Fruit fly (Drosophila melanogaster) whole organism, embryonic: ENCODE measurements around the gene mRpS31.

Experiments
- Adf1 ChIP-seq: fragments of 200-800 bp; sonication (Bioruptor generic); IDR thresholded peaks from 2 replicates; pipeline ENCODE4 v1.3.6; 2022; ENCODE audit warnings: missing biosample characterization, missing genetic modification characterization
- B-H2 ChIP-seq: fragments of 200-800 bp; sonication (Bioruptor generic); optimal IDR thresholded peaks from 2 replicates; lab custom pipeline; 2018; ENCODE audit warnings: missing biosample characterization, mild to moderate bottlenecking, missing genetic modification characterization
- CG12104 ChIP-seq: fragments of 200-800 bp; sonication (Bioruptor generic); optimal IDR thresholded peaks from 3 replicates; lab custom pipeline; 2016; ENCODE audit warnings: missing biosample characterization, missing genetic modification characterization
- CG12299 ChIP-seq: fragments of 200-800 bp; sonication (Bioruptor generic); optimal IDR thresholded peaks from 2 replicates; lab custom pipeline; 2018; ENCODE audit warnings: missing biosample characterization, mild to moderate bottlenecking, missing genetic modification characterization
- CG12942 ChIP-seq: fragments of 200-800 bp; sonication (Bioruptor generic); optimal IDR thresholded peaks from 3 replicates; lab custom pipeline; 2016; ENCODE audit warnings: missing biosample characterization, missing genetic modification characterization
- CG13123 ChIP-seq: fragments of 200-800 bp; sonication (Bioruptor generic); optimal IDR thresholded peaks from 2 replicates; lab custom pipeline; 2016; ENCODE audit warnings: missing biosample characterization, missing genetic modification characterization
- CG13424 ChIP-seq: fragments of 200-800 bp; sonication (Bioruptor generic); optimal IDR thresholded peaks from 2 replicates; lab custom pipeline; 2019; ENCODE audit warnings: missing biosample characterization, mild to moderate bottlenecking, missing genetic modification characterization, moderate library complexity
- CG14014 ChIP-seq: fragments of 200-800 bp; sonication (Bioruptor generic); IDR thresholded peaks from 2 replicates; pipeline ENCODE4 v1.3.6; 2022; ENCODE audit warnings: missing biosample characterization, missing genetic modification characterization
- CG14965 ChIP-seq: fragments of 200-800 bp; sonication (Bioruptor generic); optimal IDR thresholded peaks from 2 replicates; lab custom pipeline; 2016; ENCODE audit warnings: missing biosample characterization, missing genetic modification characterization, borderline replicate concordance
- CG1602 ChIP-seq: fragments of 200-800 bp; sonication (Bioruptor generic); optimal IDR thresholded peaks from 3 replicates; lab custom pipeline; 2016; ENCODE audit warnings: missing biosample characterization, missing genetic modification characterization
- CG2199 ChIP-seq: fragments of 200-800 bp; sonication (Bioruptor generic); IDR thresholded peaks from 3 replicates; pipeline ENCODE4 v1.3.6; 2022; ENCODE audit warnings: missing biosample characterization, missing genetic modification characterization
- CG31365 ChIP-seq: fragments of 200-800 bp; sonication (Bioruptor generic); optimal IDR thresholded peaks from 2 replicates; lab custom pipeline; 2018; ENCODE audit warnings: missing biosample characterization, mild to moderate bottlenecking, missing genetic modification characterization
- CG5180 ChIP-seq: fragments of 200-800 bp; sonication (Bioruptor generic); optimal IDR thresholded peaks from 3 replicates; lab custom pipeline; 2017; ENCODE audit warnings: missing biosample characterization, missing genetic modification characterization, mild to moderate bottlenecking, moderate library complexity, missing genetic modification reagents
- CG5953 ChIP-seq: fragments of 200-800 bp; sonication (Bioruptor generic); IDR thresholded peaks from 2 replicates; pipeline ENCODE4 v1.3.6; 2022; ENCODE audit warnings: missing biosample characterization, missing genetic modification characterization
- CG6683 ChIP-seq: fragments of 200-800 bp; sonication (Bioruptor generic); optimal IDR thresholded peaks from 2 replicates; lab custom pipeline; 2017; ENCODE audit warnings: missing biosample characterization, mild to moderate bottlenecking, missing genetic modification characterization, missing genetic modification reagents
- CG6854 ChIP-seq: fragments of 200-800 bp; sonication (Bioruptor generic); optimal IDR thresholded peaks from 3 replicates; lab custom pipeline; 2017; ENCODE audit warnings: missing biosample characterization, mild to moderate bottlenecking, missing genetic modification characterization
- CG7786 ChIP-seq: fragments of 200-800 bp; sonication (Bioruptor generic); optimal IDR thresholded peaks from 2 replicates; lab custom pipeline; 2016; ENCODE audit warnings: missing biosample characterization, missing genetic modification characterization
- CG8290 ChIP-seq, 3 experiments: fragments of 200-800 bp; sonication (Bioruptor generic); optimal IDR thresholded peaks; 2 replicates each; lab custom pipeline; 2016 to 2019; ENCODE audit warnings: missing biosample characterization in 3 of 3, missing genetic modification characterization in 3 of 3, mild to moderate bottlenecking in 2 of 3, moderate library complexity in 1 of 3
- CG8765 ChIP-seq: fragments of 200-800 bp; sonication (Bioruptor generic); IDR thresholded peaks from 2 replicates; pipeline ENCODE4 v1.3.6; 2022; ENCODE audit warnings: missing biosample characterization, missing genetic modification characterization
- CHES-1-like ChIP-seq: fragments of 200-800 bp; sonication (Bioruptor generic); optimal IDR thresholded peaks from 2 replicates; lab custom pipeline; 2016; ENCODE audit warnings: missing biosample characterization, missing genetic modification characterization
- CrebB ChIP-seq: fragments of 200-800 bp; sonication (Bioruptor generic); optimal IDR thresholded peaks from 3 replicates; lab custom pipeline; 2018; ENCODE audit warnings: missing biosample characterization, mild to moderate bottlenecking, missing genetic modification characterization
- Doc3 ChIP-seq: fragments of 200-800 bp; sonication (Bioruptor generic); IDR thresholded peaks from 3 replicates; pipeline ENCODE4 v1.3.6; 2022; ENCODE audit warnings: missing biosample characterization, missing genetic modification characterization; ENCODE audit not compliant: partially characterized antibody
- GATAe ChIP-seq: fragments of 200-800 bp; sonication (Bioruptor generic); conservative IDR thresholded peaks from 2 replicates; pipeline ENCODE4 v1.3.6; 2022; ENCODE audit warnings: missing biosample characterization, missing genetic modification characterization
- HmgD ChIP-seq: fragments of 200-800 bp; sonication (Bioruptor generic); optimal IDR thresholded peaks from 3 replicates; lab custom pipeline; 2016; ENCODE audit warnings: missing biosample characterization, missing genetic modification characterization
- Lim3 ChIP-seq: fragments of 200-800 bp; sonication (Bioruptor generic); IDR thresholded peaks from 2 replicates; pipeline ENCODE4 v1.3.6; 2022; ENCODE audit warnings: missing biosample characterization, missing genetic modification characterization
- MBD-R2 ChIP-seq: fragments of 200-800 bp; sonication (Bioruptor generic); IDR thresholded peaks from 2 replicates; pipeline ENCODE4 v1.3.6; 2022; ENCODE audit warnings: missing biosample characterization, missing genetic modification characterization
- Mrtf ChIP-seq: fragments of 200-800 bp; sonication (Bioruptor generic); IDR thresholded peaks from 3 replicates; pipeline ENCODE4 v1.3.6; 2022; ENCODE audit warnings: missing biosample characterization, missing genetic modification characterization
- Myb ChIP-seq: fragments of 200-800 bp; sonication (Bioruptor generic); optimal IDR thresholded peaks from 2 replicates; lab custom pipeline; 2016; ENCODE audit warnings: missing biosample characterization, missing genetic modification characterization
- Nf-YC ChIP-seq: fragments of 200-800 bp; optimal IDR thresholded peaks from 3 replicates; lab custom pipeline; 2019; ENCODE audit warnings: missing biosample characterization, mild to moderate bottlenecking, missing genetic modification characterization, moderate library complexity
- PHDP ChIP-seq: fragments of 200-800 bp; sonication (Bioruptor generic); optimal IDR thresholded peaks from 3 replicates; lab custom pipeline; 2018; ENCODE audit warnings: missing biosample characterization, mild to moderate bottlenecking, missing genetic modification characterization, moderate library complexity
- bcd ChIP-seq: fragments of 200-800 bp; sonication (Bioruptor generic); optimal IDR thresholded peaks from 2 replicates; lab custom pipeline; 2017; ENCODE audit warnings: missing biosample characterization, mild to moderate bottlenecking, missing genetic modification characterization
- chif ChIP-seq, 2 experiments: fragments of 200-800 bp; sonication (Bioruptor generic); optimal IDR thresholded peaks; 3 replicates each; lab custom pipeline; 2016; ENCODE audit warnings: missing biosample characterization in 2 of 2, missing genetic modification characterization in 2 of 2
- chm ChIP-seq: fragments of 200-800 bp; sonication (Bioruptor generic); IDR thresholded peaks from 2 replicates; pipeline ENCODE4 v1.3.6; 2022; ENCODE audit warnings: missing biosample characterization, missing genetic modification characterization
- dati ChIP-seq: fragments of 200-800 bp; sonication (Bioruptor generic); IDR thresholded peaks from 2 replicates; pipeline ENCODE4 v1.3.6; 2022; ENCODE audit warnings: missing biosample characterization, missing genetic modification characterization
- disco-r ChIP-seq: fragments of 200-800 bp; sonication (Bioruptor generic); optimal IDR thresholded peaks from 2 replicates; lab custom pipeline; 2016; ENCODE audit warnings: missing biosample characterization, missing genetic modification characterization
- fd102C ChIP-seq: fragments of 200-800 bp; sonication (Bioruptor generic); optimal IDR thresholded peaks from 2 replicates; lab custom pipeline; 2018; ENCODE audit warnings: missing biosample characterization, mild to moderate bottlenecking, missing genetic modification characterization, moderate library complexity
- fd64A ChIP-seq: fragments of 200-800 bp; sonication (Bioruptor generic); optimal IDR thresholded peaks from 3 replicates; lab custom pipeline; 2018; ENCODE audit warnings: missing biosample characterization, mild to moderate bottlenecking, missing genetic modification characterization
- gsb-n ChIP-seq: fragments of 200-800 bp; sonication (Bioruptor generic); optimal IDR thresholded peaks from 3 replicates; lab custom pipeline; 2018; ENCODE audit warnings: missing biosample characterization, mild to moderate bottlenecking, missing genetic modification characterization
- her ChIP-seq: fragments of 200-800 bp; sonication (Bioruptor generic); optimal IDR thresholded peaks from 2 replicates; lab custom pipeline; 2016; ENCODE audit warnings: missing biosample characterization, missing genetic modification characterization
- ken ChIP-seq: fragments of 200-800 bp; sonication (Bioruptor generic); IDR thresholded peaks from 3 replicates; pipeline ENCODE4 v1.3.6; 2022; ENCODE audit warnings: missing biosample characterization, missing genetic modification characterization
- lab ChIP-seq: fragments of 200-800 bp; sonication (Bioruptor generic); optimal IDR thresholded peaks from 3 replicates; lab custom pipeline; 2017; ENCODE audit warnings: missing biosample characterization, missing genetic modification characterization, mild to moderate bottlenecking, moderate library complexity, missing genetic modification reagents
- lilli ChIP-seq: fragments of 200-800 bp; sonication (Bioruptor generic); optimal IDR thresholded peaks from 3 replicates; lab custom pipeline; 2016; ENCODE audit warnings: missing biosample characterization, missing genetic modification characterization
- mirr ChIP-seq: fragments of 200-800 bp; sonication (Bioruptor generic); optimal IDR thresholded peaks from 3 replicates; lab custom pipeline; 2018; ENCODE audit warnings: missing biosample characterization, mild to moderate bottlenecking, missing genetic modification characterization
- nerfin-2 ChIP-seq: fragments of 200-800 bp; sonication (Bioruptor generic); IDR thresholded peaks from 2 replicates; pipeline ENCODE4 v1.3.6; 2022; ENCODE audit warnings: missing biosample characterization, missing genetic modification characterization; ENCODE audit not compliant: partially characterized antibody
- pfk ChIP-seq: fragments of 200-800 bp; sonication (Bioruptor generic); optimal IDR thresholded peaks from 2 replicates; lab custom pipeline; 2018; ENCODE audit warnings: missing biosample characterization, mild to moderate bottlenecking, missing genetic modification characterization, moderate library complexity
- row ChIP-seq: fragments of 200-800 bp; sonication (Bioruptor generic); IDR thresholded peaks from 3 replicates; pipeline ENCODE4 v1.3.6; 2022; ENCODE audit warnings: missing biosample characterization, missing genetic modification characterization
- run ChIP-seq: fragments of 200-800 bp; sonication (Bioruptor generic); optimal IDR thresholded peaks from 3 replicates; lab custom pipeline; 2018; ENCODE audit warnings: missing biosample characterization, mild to moderate bottlenecking, missing genetic modification characterization
- seq ChIP-seq: fragments of 200-800 bp; sonication (Bioruptor generic); IDR thresholded peaks from 2 replicates; pipeline ENCODE4 v1.3.6; 2022; ENCODE audit warnings: missing biosample characterization, missing genetic modification characterization
- ttk ChIP-seq: fragments of 200-800 bp; sonication (Bioruptor generic); IDR thresholded peaks from 2 replicates; pipeline ENCODE4 v2.1.2; 2022; ENCODE audit warnings: missing biosample characterization, missing genetic modification characterization
- unc-4 ChIP-seq: fragments of 200-800 bp; sonication (Bioruptor generic); IDR thresholded peaks from 2 replicates; pipeline ENCODE4 v1.3.6; 2022; ENCODE audit warnings: missing biosample characterization, missing genetic modification characterization; ENCODE audit not compliant: partially characterized antibody

The mRpS31 gene

dm6 chr3L:16021064-16021683 lies 16.2 kb downstream of the mRpS31 start (continued):
- TF ChIP-seq CG14965 (no peak), chif (GFP tag; optimal IDR thresholded peaks at IDR 0.05; lab: Kevin White, UChicago) (peak; percentile 35 to 82), her (GFP tag; lab: Kevin White, UChicago) (peak; percentile 28), gsb-n (tag; lab: Kevin White, UChicago) (peak; percentile 72), unc-4 (GFP tag; lab: Robert Waterston, UW) (no peak), CG5953 (GFP tag; lab: Robert Waterston, UW) (no peak), CG12942 (peak; percentile 20), fd64A (GFP tag; lab: Kevin White, UChicago) (no peak), nerfin-2 (GFP tag; lab: Robert Waterston, UW) (no peak), dati (GFP tag; lab: Robert Waterston, UW) (no peak), PHDP (tag; lab: Kevin White, UChicago) (no peak), CG5180 (GFP tag; lab: Kevin White, UChicago) (no peak), mirr (GFP tag; lab: Kevin White, UChicago) (no peak), fd102C (GFP tag; lab: Kevin White, UChicago) (peak; percentile 87), B-H2 (GFP tag; lab: Kevin White, UChicago) (no peak), pfk (GFP tag; lab: Kevin White, UChicago) (no peak), CG8290 (GFP tag; optimal IDR thresholded peaks at IDR 0.05; lab: Kevin White, UChicago) (peak; percentile 14), CG8290 (tag; optimal IDR thresholded peaks at IDR 0.05; lab: Kevin White, UChicago) (peak; percentile 30 to 31), CG13424 (tag; lab: Kevin White, UChicago) (peak; percentile 46), Lim3 (GFP tag; lab: Robert Waterston, UW) (no peak), CG6683 (GFP tag; lab: Kevin White, UChicago) (no peak), CG8765 (peak; percentile 84), CHES-1-like (GFP tag; lab: Kevin White, UChicago) (peak; percentile 22), MBD-R2 (GFP tag; lab: Robert Waterston, UW) (no peak), CG7786 (GFP tag; lab: Kevin White, UChicago) (peak; percentile 33), Mrtf (GFP tag; lab: Robert Waterston, UW) (no peak; the same call in 2 of the 3 replicates), bcd (GFP tag; lab: Kevin White, UChicago) (peak; percentile 23), CG1602 (GFP tag; lab: Kevin White, UChicago) (peak; percentile 48), seq (GFP tag; lab: Robert Waterston, UW) (no peak), run (tag; lab: Kevin White, UChicago) (no peak), CG14014 (no peak), row (GFP tag; lab: Robert Waterston, UW) (peak; percentile 50), Nf-YC (no peak), CG12299 (tag; lab: Kevin White, UChicago) (no peak), CG2199 (GFP tag; lab: Robert Waterston, UW) (no peak), CG31365 (tag; lab: Kevin White, UChicago) (no peak), CG6854 (no peak), ken (peak; percentile 23; the same call in 1 of the 3 replicates), HmgD (GFP tag; lab: Kevin White, UChicago) (no peak), CG12104 (no peak), CrebB (tag; lab: Kevin White, UChicago) (no peak), chm (GFP tag; lab: Robert Waterston, UW) (peak; percentile 54; the same call in 1 of the 2 replicates), GATAe (GFP tag; lab: Robert Waterston, UW) (no peak), disco-r (GFP tag; lab: Kevin White, UChicago) (peak; percentile 16), ttk (GFP tag; lab: Robert Waterston, UW) (0 out of 2 replicates have a peak, but pooled peaks have one; percentile 16), Doc3 (no peak), CG13123 (GFP tag; lab: Kevin White, UChicago) (no peak), Adf1 (GFP tag; lab: Robert Waterston, UW) (no peak), Myb (no peak), lilli (peak; percentile 36), lab (GFP tag; lab: Kevin White, UChicago) (no peak)
